Fruit fly (Drosophila melanogaster) Kc167 (cell line): ENCODE results near the gene Pxt.

Experiments used
- Myc ChIP-seq: fragments of >200 bp; optimal IDR thresholded peaks from 2 replicates; lab custom pipeline; 2017; ENCODE audit warnings: missing external identifiers
- h ChIP-seq: fragments of >200 bp; optimal IDR thresholded peaks from 3 replicates; lab custom pipeline; 2018; ENCODE audit warnings: missing external identifiers
- psq ChIP-seq: fragments of >200 bp; optimal IDR thresholded peaks from 2 replicates; lab custom pipeline; 2017; ENCODE audit warnings: missing external identifiers
- ttk ChIP-seq: sonication (Bioruptor generic); optimal IDR thresholded peaks from 2 replicates; lab custom pipeline; 2017; ENCODE audit warnings: missing external identifiers

dm6 chr3R:17712623-17713521 lies 6.4 kb upstream of the Pxt start:
- TF ChIP-seq psq (no peak), ttk (no peak), Myc (no peak), h (lab: Kevin White, UChicago) (no peak)
